Worm (Caenorhabditis elegans) whole organism, dauer: ENCODE results near the gene gtf-2A2.

Source experiments
- unc-62 ChIP-seq: sonication (generic microtip); optimal IDR thresholded peaks from 2 replicates; lab custom pipeline; 2017; ENCODE audit warnings: missing biosample characterization, missing genetic modification reagents, missing genetic modification characterization

gtf-2A2 gene

ce11 chrIII:12613138-12613915 is 11.2 kb upstream of the gtf-2A2 start:
- no peak for TF ChIP-seq unc-62 (GFP tag; lab: Kevin White, UChicago)

- no peak for TF ChIP-seq unc-62 (GFP tag; lab: Kevin White, UChicago)
Observed at ce11 chrIII:12614161-12614560, 10.4 kb upstream of the gtf-2A2 start.

ce11 chrIII:12614669-12615451 is 9.7 kb upstream of the gtf-2A2 start:
- no peak for TF ChIP-seq unc-62 (GFP tag; lab: Kevin White, UChicago)

ce11 chrIII:12615859-12616439 is 8.6 kb upstream of the gtf-2A2 start:
- TF ChIP-seq unc-62 (GFP tag; lab: Kevin White, UChicago): no peak

- TF ChIP-seq unc-62 (GFP tag; lab: Kevin White, UChicago): no peak
Observed at ce11 chrIII:12616990-12617393, 7.6 kb upstream of the gtf-2A2 start.

ce11 chrIII:12625875-12626649 is 1.5 kb downstream of the gtf-2A2 start, which contains the start of gene pqn-80:
Gene pqn-80, plus strand, starts transcription at chrIII:12626568.
- no peak for TF ChIP-seq unc-62 (GFP tag; lab: Kevin White, UChicago)

- TF ChIP-seq unc-62 (GFP tag; lab: Kevin White, UChicago): no peak
Observed at ce11 chrIII:12638592-12638991, 14.0 kb downstream of the gtf-2A2 start.

DNA sequence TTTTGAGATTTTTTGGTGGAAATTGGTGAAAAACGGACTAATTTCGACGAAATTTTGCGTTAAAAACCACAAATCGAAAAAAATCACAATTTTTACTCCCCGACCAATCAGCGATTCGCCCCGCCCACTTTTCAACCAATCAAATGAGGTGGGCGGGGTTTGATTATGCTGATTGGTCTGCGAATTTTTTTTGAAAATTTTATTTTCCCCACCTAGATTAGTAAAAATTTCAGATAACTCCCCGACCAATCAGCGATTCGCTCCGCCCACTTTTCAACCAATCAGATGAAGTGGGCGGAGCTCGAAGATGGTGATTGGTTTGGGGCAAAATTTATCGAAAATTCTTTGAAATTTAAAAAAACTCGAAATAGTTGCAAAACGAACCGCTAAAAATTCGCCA is 14.6 kb downstream of the gtf-2A2 start:
- TF ChIP-seq unc-62 (GFP tag; lab: Kevin White, UChicago): no peak

DNA sequence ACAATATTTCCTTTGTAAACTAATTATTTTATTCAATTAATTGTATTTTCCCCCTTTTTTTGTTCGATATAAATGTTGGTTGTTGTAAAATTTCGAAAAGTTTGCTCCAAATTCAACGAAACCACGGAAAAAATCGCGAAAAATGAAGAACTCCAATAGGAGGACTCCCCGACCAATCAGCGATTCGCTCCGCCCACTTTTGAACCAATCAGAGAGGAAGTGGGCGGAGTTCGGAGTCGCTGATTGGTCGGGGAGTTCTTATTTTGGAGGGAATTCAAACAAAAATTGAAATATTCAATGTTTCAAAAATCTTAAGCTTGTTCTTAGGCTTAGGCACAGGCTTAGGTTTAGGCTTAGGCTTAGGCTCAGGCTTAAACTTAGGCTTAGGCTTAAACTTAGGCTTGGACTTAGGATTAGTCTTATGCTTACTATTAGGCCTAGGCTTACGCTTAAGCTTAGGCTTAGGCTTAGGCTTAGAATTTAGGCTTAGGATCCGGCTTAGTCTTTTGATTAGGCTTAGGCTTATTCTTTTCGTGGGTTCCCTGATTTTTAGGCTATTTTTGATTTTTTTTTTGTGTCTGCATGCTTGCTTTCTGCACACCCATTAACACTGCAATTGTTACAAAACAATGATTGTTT is 15.9 kb downstream of the gtf-2A2 start:
- no peak for TF ChIP-seq unc-62 (GFP tag; lab: Kevin White, UChicago)

DNA sequence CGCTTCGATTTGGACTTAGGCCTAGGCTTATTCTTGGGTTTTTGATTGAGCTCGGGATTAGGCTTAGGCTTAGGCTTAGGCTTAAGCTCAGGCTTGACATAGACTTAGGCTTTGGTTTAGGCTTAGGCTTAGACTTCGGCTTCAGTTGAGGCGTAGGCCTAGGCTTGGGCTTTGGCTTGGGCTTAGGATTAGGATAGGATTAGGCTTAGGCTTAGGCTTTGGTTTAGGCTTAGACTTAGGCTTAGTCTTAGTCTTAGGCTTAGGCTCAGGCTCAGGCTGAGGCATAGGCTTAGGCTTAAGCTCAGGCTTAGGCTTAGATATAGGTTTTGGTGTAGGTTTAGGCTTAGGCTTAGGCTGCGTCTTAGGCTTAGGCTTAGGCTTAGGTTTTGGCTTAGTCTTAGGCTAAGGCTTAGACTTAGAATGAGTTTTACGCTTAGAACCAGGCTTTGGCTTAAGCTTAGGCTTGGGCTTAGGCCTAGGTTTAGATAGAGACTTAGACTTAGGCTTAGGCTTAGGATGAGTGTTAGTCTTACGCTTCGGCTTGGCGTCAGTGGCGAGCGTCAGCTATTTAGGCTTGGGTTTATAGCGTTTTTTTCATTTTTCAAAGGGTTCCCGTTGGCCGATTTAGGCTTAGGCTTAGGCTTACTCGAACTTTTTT is 18.1 kb downstream of the gtf-2A2 start:
- TF ChIP-seq unc-62 (GFP tag; lab: Kevin White, UChicago): no peak

DNA sequence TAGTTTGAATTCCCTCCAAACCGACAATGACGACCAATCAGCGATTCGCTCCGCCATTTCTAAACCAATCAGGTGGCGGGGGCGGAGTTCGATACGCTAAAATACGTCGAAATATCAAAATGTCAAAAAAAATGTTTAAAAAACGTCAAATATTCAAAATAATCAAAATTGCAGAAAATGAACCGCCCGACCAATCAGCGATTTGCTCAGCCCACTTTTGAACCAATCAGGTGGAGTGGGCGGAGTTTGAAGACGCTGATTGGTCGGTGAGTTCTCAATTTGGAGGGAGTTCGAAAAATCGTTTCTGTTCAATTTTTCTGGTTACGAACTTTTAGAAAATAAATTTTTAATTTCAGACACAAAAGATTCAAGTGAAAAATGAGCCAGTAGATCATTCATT is 20.1 kb downstream of the gtf-2A2 start:
- no peak for TF ChIP-seq unc-62 (GFP tag; lab: Kevin White, UChicago)

- TF ChIP-seq unc-62 (GFP tag; lab: Kevin White, UChicago): no peak
Observed at ce11 chrIII:12651946-12652345, 27.4 kb downstream of the gtf-2A2 start.

DNA sequence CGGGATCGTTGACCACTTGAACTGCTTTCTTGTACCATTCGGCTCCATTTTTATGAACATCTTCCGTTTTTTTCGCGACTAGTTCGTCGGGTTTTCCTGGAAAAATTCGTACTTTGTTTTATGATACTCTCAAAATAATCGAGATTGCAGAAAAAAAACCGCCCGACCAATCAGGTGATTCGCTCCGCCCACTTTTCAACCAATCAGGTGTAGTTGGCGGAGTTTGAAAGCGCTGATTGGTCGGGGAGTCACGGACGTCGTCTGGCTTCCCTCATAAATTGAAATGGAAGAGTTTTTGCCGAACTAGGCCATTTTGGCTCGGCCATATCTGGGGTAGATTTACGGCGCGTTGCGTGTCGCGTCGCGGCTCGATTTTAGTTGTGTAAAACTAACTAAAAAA is 28.0 kb downstream of the gtf-2A2 start:
- no peak for TF ChIP-seq unc-62 (GFP tag; lab: Kevin White, UChicago)

ce11 chrIII:12658649-12659048 is 34.1 kb downstream of the gtf-2A2 start:
- TF ChIP-seq unc-62 (GFP tag; lab: Kevin White, UChicago): no peak
